Fruit fly (Drosophila melanogaster): Measurements from ENCODE around the gene Lk6.

Gene Lk6

DNA sequence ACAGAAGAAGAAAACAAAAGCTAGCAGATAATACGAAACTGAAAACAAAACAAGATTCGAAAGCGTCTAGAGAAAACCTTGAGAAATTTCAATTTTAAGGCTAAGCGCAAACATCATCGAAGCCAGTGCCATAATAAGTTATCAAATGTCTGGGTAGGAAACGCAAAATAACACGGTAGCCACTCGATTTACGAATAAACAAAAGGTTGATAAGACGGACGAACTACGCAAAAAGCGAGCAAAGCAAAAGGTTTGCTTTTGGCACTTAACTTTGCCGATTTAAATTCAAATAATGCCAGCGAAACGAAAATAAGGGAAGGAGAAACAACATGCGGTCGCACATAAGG, 6.1 kb downstream of the Lk6 start:
- TF ChIP-seq Hr96 (GFP tag; optimal IDR thresholded peaks at IDR 0.05) (no peak), Crg-1 (GFP tag; optimal IDR thresholded peaks at IDR 0.05) (no peak), CG1620 (GFP tag; optimal IDR thresholded peaks at IDR 0.05) (no peak), cic (GFP tag; optimal IDR thresholded peaks at IDR 0.05) (peak; percentile 12), CG7101 (tag; optimal IDR thresholded peaks at IDR 0.05) (no peak), Mnt (GFP tag; optimal IDR thresholded peaks at IDR 0.05) (peak; percentile 60), CG5204 (GFP tag; optimal IDR thresholded peaks at IDR 0.05) (no peak), Clk (GFP tag; optimal IDR thresholded peaks at IDR 0.05) (no peak)

DNA sequence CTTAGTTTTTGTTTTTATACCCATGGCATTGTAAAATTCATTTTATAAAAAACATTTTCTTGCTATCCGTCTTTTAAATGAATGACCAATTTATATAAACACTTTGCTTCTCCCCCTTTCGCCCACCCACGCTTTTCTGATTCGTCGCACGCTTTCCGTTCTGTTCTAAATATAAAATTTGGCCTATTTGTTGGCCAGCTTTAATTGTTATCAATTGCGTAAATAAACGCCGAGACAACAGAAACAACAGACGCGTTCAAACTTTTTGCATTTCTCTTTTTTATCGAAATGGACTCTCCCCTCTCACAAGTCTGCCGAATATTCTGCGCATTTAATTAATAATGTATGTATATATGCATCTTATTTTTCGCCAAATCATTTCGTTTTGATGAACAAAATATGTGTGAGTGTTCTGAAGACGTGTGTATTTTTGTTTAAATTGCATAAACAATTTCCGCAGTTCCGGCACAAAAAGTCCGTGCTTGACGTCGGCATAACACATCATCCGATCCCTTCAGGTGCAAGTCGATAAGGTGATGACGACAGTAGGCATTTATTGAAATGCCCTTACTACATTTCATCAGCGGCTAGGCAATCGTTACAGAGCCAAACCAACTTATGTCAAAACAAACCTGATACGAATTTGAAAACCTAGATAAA, 6.9 kb downstream of the Lk6 start:
- TF ChIP-seq CG1620 (GFP tag; optimal IDR thresholded peaks at IDR 0.05) (no peak), cnc (optimal IDR thresholded peaks at IDR 0.05) (peak in 1 of 2 experiments; percentile 28), Hr96 (GFP tag; optimal IDR thresholded peaks at IDR 0.05) (no peak), kay (GFP tag; ENCODE audit: borderline replicate concordance) (peak; percentile 68), tj (GFP tag; optimal IDR thresholded peaks at IDR 0.05) (peak; percentile 84), CG7101 (tag; optimal IDR thresholded peaks at IDR 0.05) (peak; percentile 7), CG12768 (GFP tag; optimal IDR thresholded peaks at IDR 0.05) (peak; percentile 69), Mnt (GFP tag; optimal IDR thresholded peaks at IDR 0.05) (peak; percentile 2)

DNA sequence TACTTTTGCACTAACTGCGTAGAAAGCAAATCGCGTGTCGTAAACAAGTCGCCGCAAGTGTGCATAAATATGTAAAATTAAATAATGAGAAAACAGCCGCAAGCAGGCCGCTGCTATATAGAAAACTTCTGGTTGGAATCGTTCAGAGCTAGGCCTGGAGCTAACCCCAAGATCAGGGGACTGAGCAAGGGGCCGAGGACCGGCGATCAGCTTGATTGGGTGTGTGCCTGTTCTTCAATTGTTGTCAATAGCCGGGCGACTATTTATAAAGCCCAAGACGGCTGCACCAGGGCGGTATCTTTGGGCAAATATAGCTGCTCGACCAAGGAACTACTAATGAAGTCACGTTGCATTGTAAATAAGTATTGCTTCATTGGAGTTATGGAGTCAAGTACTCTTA, 7.5 kb downstream of the Lk6 start:
- TF ChIP-seq bab1 (GFP tag; optimal IDR thresholded peaks at IDR 0.05) (no peak), CG7045 (GFP tag; optimal IDR thresholded peaks at IDR 0.05) (no peak), CG33017 (tag; optimal IDR thresholded peaks at IDR 0.05) (no peak), CG5204 (GFP tag; optimal IDR thresholded peaks at IDR 0.05) (no peak), pad (GFP tag; optimal IDR thresholded peaks at IDR 0.05) (no peak), ovo (GFP tag; optimal IDR thresholded peaks at IDR 0.05) (no peak), kay (GFP tag; ENCODE audit: borderline replicate concordance) (no peak), CG11617 (GFP tag; optimal IDR thresholded peaks at IDR 0.05) (no peak), Mnt (GFP tag; optimal IDR thresholded peaks at IDR 0.05) (peak; percentile 1), CG7101 (tag; optimal IDR thresholded peaks at IDR 0.05) (no peak), CG1620 (GFP tag; optimal IDR thresholded peaks at IDR 0.05) (no peak), tj (GFP tag; optimal IDR thresholded peaks at IDR 0.05) (no peak), CG12768 (GFP tag; optimal IDR thresholded peaks at IDR 0.05) (peak; percentile 35), cic (GFP tag; optimal IDR thresholded peaks at IDR 0.05) (peak; percentile 54), Clk (GFP tag; optimal IDR thresholded peaks at IDR 0.05) (no peak), CG14711 (tag; optimal IDR thresholded peaks at IDR 0.05) (no peak), cnc (optimal IDR thresholded peaks at IDR 0.05) (no peak), Hr96 (GFP tag; optimal IDR thresholded peaks at IDR 0.05) (no peak), Crg-1 (GFP tag; optimal IDR thresholded peaks at IDR 0.05) (no peak)

dm6 chr3R:11751756-11752155, 12.5 kb downstream of the Lk6 start:
- TF ChIP-seq CG5204 (GFP tag; optimal IDR thresholded peaks at IDR 0.05) = no peak

dm6 chr3R:11750294-11750432, 14.1 kb downstream of the Lk6 start, which contains the start of gene CG43062:
CG43062 (plus strand) TSS chr3R:11750333.
- no peak for TF ChIP-seq bab1 (GFP tag; optimal IDR thresholded peaks at IDR 0.05)
- no peak for TF ChIP-seq cic (GFP tag; optimal IDR thresholded peaks at IDR 0.05)
- no peak for TF ChIP-seq CG7045 (GFP tag; optimal IDR thresholded peaks at IDR 0.05)
- no peak for TF ChIP-seq toe (GFP tag; optimal IDR thresholded peaks at IDR 0.05)
- no peak for TF ChIP-seq CG1620 (GFP tag; optimal IDR thresholded peaks at IDR 0.05)
- no peak for TF ChIP-seq tj (GFP tag; optimal IDR thresholded peaks at IDR 0.05)

DNA sequence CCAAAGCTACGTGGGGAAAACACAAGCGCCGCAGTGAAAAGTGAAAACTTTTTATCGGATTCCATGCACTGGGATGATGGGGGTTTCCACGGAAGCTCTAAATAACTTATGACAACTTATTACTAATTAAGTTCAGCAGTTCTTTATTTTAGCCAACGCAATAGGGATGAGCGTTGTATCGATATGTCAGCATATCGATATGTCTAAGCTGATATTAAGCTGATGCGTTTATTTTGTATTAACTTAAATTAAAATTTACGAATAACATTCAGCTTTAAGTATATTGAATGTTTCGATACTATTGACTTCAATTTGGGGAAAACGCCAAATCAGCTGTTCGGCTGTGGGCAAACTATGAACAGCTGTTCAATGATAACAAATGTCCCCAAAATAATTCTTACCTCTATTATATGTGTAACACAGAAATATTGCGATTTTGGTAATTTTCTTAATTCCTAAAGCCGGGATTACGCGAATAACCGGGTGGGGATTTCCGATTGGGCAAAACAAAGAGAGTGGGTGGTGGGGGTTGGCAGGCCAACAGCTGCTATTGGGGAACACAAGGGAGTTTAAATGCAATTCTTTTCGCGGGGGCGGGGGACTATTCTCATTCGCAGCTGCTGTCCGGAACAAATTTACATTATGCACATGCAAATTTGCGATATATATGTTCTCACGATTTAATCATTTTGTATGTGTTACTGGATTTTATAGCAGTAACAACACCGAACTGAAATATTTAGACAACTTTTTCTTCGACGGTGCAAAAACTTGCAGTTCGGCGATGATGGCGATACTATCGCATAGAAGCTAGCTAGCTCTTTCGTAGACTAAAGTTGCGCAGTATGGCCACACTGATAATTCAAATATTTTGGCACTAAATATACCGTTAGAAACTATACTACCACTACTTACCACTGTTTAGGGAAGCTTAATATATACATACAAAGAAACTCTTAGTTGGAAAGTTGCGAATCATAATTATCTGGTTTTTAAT, 14.7 kb downstream of the Lk6 start, which contains the start of gene CG6923:
Gene CG6923, minus strand, starts transcription at position 733 of the 997 bp plus-strand sequence.
- TF ChIP-seq bab1 (GFP tag; optimal IDR thresholded peaks at IDR 0.05) = no peak
- no peak for TF ChIP-seq Hr96 (GFP tag; optimal IDR thresholded peaks at IDR 0.05)
- TF ChIP-seq Mnt (GFP tag; optimal IDR thresholded peaks at IDR 0.05) = peak; percentile 38
- TF ChIP-seq Crg-1 (GFP tag; optimal IDR thresholded peaks at IDR 0.05) = no peak
- TF ChIP-seq cnc (optimal IDR thresholded peaks at IDR 0.05) = no peak
- TF ChIP-seq ovo (GFP tag; optimal IDR thresholded peaks at IDR 0.05) = peak; percentile 67
- no peak for TF ChIP-seq toe (GFP tag; optimal IDR thresholded peaks at IDR 0.05)
- TF ChIP-seq pad (GFP tag; optimal IDR thresholded peaks at IDR 0.05) = no peak
- peak; percentile 45 for TF ChIP-seq tj (GFP tag; optimal IDR thresholded peaks at IDR 0.05)
- TF ChIP-seq CG14711 (tag; optimal IDR thresholded peaks at IDR 0.05) = no peak
- TF ChIP-seq CG7101 (tag; optimal IDR thresholded peaks at IDR 0.05) = no peak
- no peak for TF ChIP-seq Clk (GFP tag; optimal IDR thresholded peaks at IDR 0.05)
- peak; percentile 29 for TF ChIP-seq kay (GFP tag; ENCODE audit: borderline replicate concordance)
- peak; percentile 24 for TF ChIP-seq CG12768 (GFP tag; optimal IDR thresholded peaks at IDR 0.05)
- no peak for TF ChIP-seq CG33017 (tag; optimal IDR thresholded peaks at IDR 0.05)
- TF ChIP-seq CG5204 (GFP tag; optimal IDR thresholded peaks at IDR 0.05) = no peak
- peak; percentile 15 for TF ChIP-seq CG11617 (GFP tag; optimal IDR thresholded peaks at IDR 0.05)
- TF ChIP-seq CG1620 (GFP tag; optimal IDR thresholded peaks at IDR 0.05) = no peak
- no peak for TF ChIP-seq cic (GFP tag; optimal IDR thresholded peaks at IDR 0.05)
- TF ChIP-seq CG7045 (GFP tag; optimal IDR thresholded peaks at IDR 0.05) = peak; percentile 3

Measured in whole organism, adult.